Worm (Caenorhabditis elegans): ENCODE data around the gene aly-1.

DNA sequence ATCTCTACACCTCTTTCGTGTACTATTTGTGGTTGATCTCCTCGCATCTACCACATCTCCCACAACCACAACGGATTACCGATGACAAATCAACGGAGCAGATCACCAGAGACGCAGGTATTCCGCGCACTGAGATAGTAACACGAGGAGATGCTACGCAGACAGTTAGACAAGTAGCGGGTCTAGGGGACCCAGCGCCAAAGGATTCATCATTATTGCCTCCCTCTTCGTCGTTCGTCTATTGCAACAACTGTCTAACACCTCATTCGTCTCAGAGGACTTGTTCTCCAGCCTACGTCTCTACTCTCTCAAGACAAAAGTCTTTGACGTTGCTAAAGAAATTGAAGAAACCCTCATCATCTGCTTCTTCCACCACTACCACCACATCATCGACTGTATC lies 12.8 kb downstream of the aly-1 start:
- peak; percentile 81 for TF ChIP-seq nhr-43 (tag; optimal IDR thresholded peaks at IDR 0.05; ENCODE audit: poor library complexity, severe bottlenecking)
- TF ChIP-seq nhr-11 (tag; optimal IDR thresholded peaks at IDR 0.05): no peak
- no peak for TF ChIP-seq eor-1 (tag; optimal IDR thresholded peaks at IDR 0.05)
- TF ChIP-seq fkh-2 (tag; optimal IDR thresholded peaks at IDR 0.05): no peak
